Worm (Caenorhabditis elegans): ENCODE measurements around the gene R07E3.1.

The R07E3.1 gene

ce11 chrX:10336592-10336991, 4.4 kb downstream of the R07E3.1 start:
- peak; percentile 72 for TF ChIP-seq aha-1 (tag)
- peak; percentile 59; the same call in 1 of the 2 replicates for TF ChIP-seq egl-43 (GFP tag; IDR thresholded peaks at IDR 0.05)
- TF ChIP-seq ztf-11 (tag; optimal IDR thresholded peaks at IDR 0.05), result no peak
- TF ChIP-seq zip-11 (GFP tag; IDR thresholded peaks at IDR 0.05), result no peak
- TF ChIP-seq F26F4.8 (GFP tag; conservative IDR thresholded peaks at IDR 0.05), result 0 out of 2 replicates have a peak, but pooled peaks have one; percentile 53
- peak; percentile 66 for TF ChIP-seq set-16 (GFP tag; IDR thresholded peaks at IDR 0.05)
- no peak for TF ChIP-seq mes-2 (tag; optimal IDR thresholded peaks at IDR 0.05; ENCODE audit: poor library complexity, severe bottlenecking)

- no peak for TF ChIP-seq madf-9 (GFP tag; conservative IDR thresholded peaks at IDR 0.05)
- no peak for TF ChIP-seq dve-1 (tag; optimal IDR thresholded peaks at IDR 0.05; ENCODE audit: insufficient read depth)
- TF ChIP-seq snpc-1.2 (GFP tag; IDR thresholded peaks at IDR 0.05), result no peak
Measured at ce11 chrX:10336138-10336537, 4.8 kb downstream of the R07E3.1 start, which contains the start of gene idpa-3. idpa-3 (plus strand) TSS chrX:10336438.

ce11 chrX:10333301-10333854, 7.6 kb downstream of the R07E3.1 start, which contains the start of gene R07E3.4:
R07E3.4 (minus strand) TSS chrX:10333351.
- no peak for TF ChIP-seq T20F7.1 (GFP tag; optimal IDR thresholded peaks at IDR 0.05)
- no peak for TF ChIP-seq gei-8 (GFP tag; optimal IDR thresholded peaks at IDR 0.05)
- peak; percentile 65 for TF ChIP-seq hlh-11 (tag; optimal IDR thresholded peaks at IDR 0.05)
- TF ChIP-seq mxl-2 (GFP tag; conservative IDR thresholded peaks at IDR 0.05), result peak; percentile 98
- TF ChIP-seq dmd-6 (GFP tag; IDR thresholded peaks at IDR 0.05), result peak; percentile 79
- TF ChIP-seq egl-27 (tag; optimal IDR thresholded peaks at IDR 0.05), result no peak
- TF ChIP-seq aha-1 (tag), result peak; percentile 81
- TF ChIP-seq arid-1 (GFP tag; conservative IDR thresholded peaks at IDR 0.05), result no peak
- no peak for TF ChIP-seq ceh-32 (tag; optimal IDR thresholded peaks at IDR 0.05; ENCODE audit: poor library complexity)
- peak; percentile 55 for TF ChIP-seq nhr-48 (tag; optimal IDR thresholded peaks at IDR 0.05)
- TF ChIP-seq ztf-7 (tag; optimal IDR thresholded peaks at IDR 0.05), result no peak
- TF ChIP-seq hlh-30 (tag; optimal IDR thresholded peaks at IDR 0.05; ENCODE audit: insufficient read depth), result peak; percentile 1
- no peak for TF ChIP-seq dmd-8 (GFP tag; IDR thresholded peaks at IDR 0.05)
- TF ChIP-seq snpc-4 (tag; optimal IDR thresholded peaks at IDR 0.05), result no peak
- peak; percentile 71 for TF ChIP-seq nhr-11 (tag; optimal IDR thresholded peaks at IDR 0.05)
- TF ChIP-seq unc-39 (tag; optimal IDR thresholded peaks at IDR 0.05), result no peak
- peak in 1 of 2 experiments; percentile 9 for TF ChIP-seq lsy-2 (tag; optimal IDR thresholded peaks at IDR 0.05)
- no peak for TF ChIP-seq F10B5.3 (tag; optimal IDR thresholded peaks at IDR 0.05)
- TF ChIP-seq tra-1 (GFP tag; IDR thresholded peaks at IDR 0.05), result peak; percentile 49; the same call in 1 of the 2 replicates
- peak in 1 of 2 experiments; percentile 14 for TF ChIP-seq daf-16 (GFP tag; optimal IDR thresholded peaks at IDR 0.05)
- TF ChIP-seq daf-16 (tag; optimal IDR thresholded peaks at IDR 0.05), result peak; percentile 93
- peak; percentile 62 for TF ChIP-seq dve-1 (tag; optimal IDR thresholded peaks at IDR 0.05; ENCODE audit: insufficient read depth)
- 0 out of 2 replicates have a peak, but pooled peaks have one; percentile 55 for TF ChIP-seq php-3 (GFP tag; IDR thresholded peaks at IDR 0.05)
- peak; percentile 96 for TF ChIP-seq nhr-28 (tag; optimal IDR thresholded peaks at IDR 0.05)
- peak; percentile 47; the same call in 1 of the 2 replicates for TF ChIP-seq lin-1 (GFP tag; IDR thresholded peaks at IDR 0.05)

- TF ChIP-seq set-16 (GFP tag; IDR thresholded peaks at IDR 0.05), result peak; percentile 51
- peak; percentile 14; the same call in 1 of the 2 replicates for TF ChIP-seq php-3 (GFP tag; IDR thresholded peaks at IDR 0.05)
- no peak for TF ChIP-seq aly-2 (tag; optimal IDR thresholded peaks at IDR 0.05)
- TF ChIP-seq nhr-48 (tag; optimal IDR thresholded peaks at IDR 0.05), result peak; percentile 80
- TF ChIP-seq ceh-20 (GFP tag; IDR thresholded peaks at IDR 0.05), result 0 out of 2 replicates have a peak, but pooled peaks have one; percentile 20
- TF ChIP-seq pqm-1 (tag; optimal IDR thresholded peaks at IDR 0.05), result peak; percentile 56
- no peak for TF ChIP-seq lin-29 (GFP tag; IDR thresholded peaks at IDR 0.05)
- TF ChIP-seq saeg-2 (GFP tag; IDR thresholded peaks at IDR 0.05), result no peak
- peak; percentile 57 for TF ChIP-seq nhr-28 (tag; optimal IDR thresholded peaks at IDR 0.05)
- peak; percentile 46 for TF ChIP-seq nhr-11 (tag; optimal IDR thresholded peaks at IDR 0.05)
- TF ChIP-seq duxl-1 (tag; optimal IDR thresholded peaks at IDR 0.05; ENCODE audit: poor library complexity), result peak; percentile 24
- TF ChIP-seq mxl-3 (GFP tag; optimal IDR thresholded peaks at IDR 0.05), result peak; percentile 64
- TF ChIP-seq gei-8 (GFP tag; optimal IDR thresholded peaks at IDR 0.05), result peak; percentile 48
- TF ChIP-seq nhr-102 (tag; optimal IDR thresholded peaks at IDR 0.05), result no peak
- peak; percentile 54 for TF ChIP-seq dve-1 (tag; optimal IDR thresholded peaks at IDR 0.05; ENCODE audit: insufficient read depth)
- TF ChIP-seq daf-16 (GFP tag; optimal IDR thresholded peaks at IDR 0.05), result no peak
- TF ChIP-seq daf-16 (tag; optimal IDR thresholded peaks at IDR 0.05), result peak; percentile 17
- peak in 1 of 2 experiments; percentile 38 for TF ChIP-seq unc-62 (GFP tag; optimal IDR thresholded peaks at IDR 0.05 in 1 of 2)
- TF ChIP-seq unc-62 (tag; optimal IDR thresholded peaks at IDR 0.05), result no peak
- TF ChIP-seq lsy-2 (tag; optimal IDR thresholded peaks at IDR 0.05), result peak in 1 of 2 experiments; percentile 14
Measured at ce11 chrX:10332035-10332614, 8.8 kb downstream of the R07E3.1 start.
